Worm (Caenorhabditis elegans): Measurements from ENCODE around the gene C09F9.2.

DNA sequence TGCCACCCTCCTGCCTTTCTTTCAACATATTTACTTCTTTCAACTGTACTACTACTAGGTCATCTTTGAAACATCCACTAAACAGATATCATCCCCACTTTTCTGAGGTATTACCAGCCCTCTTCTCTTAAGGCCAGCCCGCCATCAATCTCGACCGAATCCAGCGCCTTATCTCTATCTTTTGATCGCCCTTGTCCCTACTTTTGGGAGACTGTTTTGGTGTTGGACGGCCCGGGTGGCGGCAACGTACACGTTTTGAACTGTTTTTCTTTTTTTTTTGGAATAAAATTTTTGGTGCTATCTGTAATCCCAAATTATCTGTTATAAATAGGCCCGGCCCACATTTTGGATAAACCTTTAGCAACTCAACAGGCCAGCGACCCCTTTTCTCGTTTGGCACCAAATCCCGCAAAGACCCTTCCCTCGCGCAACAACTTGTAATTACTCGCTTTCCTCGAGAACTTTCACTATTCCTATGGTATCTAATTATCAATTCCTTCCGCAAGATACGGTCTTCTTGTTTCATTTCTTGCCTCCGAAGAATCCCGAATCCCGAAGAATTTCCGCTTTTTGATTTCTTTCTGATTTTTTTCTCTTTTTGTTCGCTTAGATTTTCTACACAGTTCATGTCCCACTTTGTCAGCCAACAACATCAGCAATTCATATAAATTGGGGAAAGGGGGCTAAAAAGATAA is 1.9 kb upstream of the C09F9.2 start:
- no peak for TF ChIP-seq flt-1 (GFP tag; IDR thresholded peaks at IDR 0.05)
- no peak for TF ChIP-seq med-1 (GFP tag; optimal IDR thresholded peaks at IDR 0.05; ENCODE audit: insufficient read depth)
- TF ChIP-seq cog-1 (tag; optimal IDR thresholded peaks at IDR 0.05), result no peak
- TF ChIP-seq T22C8.4 (GFP tag; IDR thresholded peaks at IDR 0.05), result no peak
- TF ChIP-seq tab-1 (GFP tag; IDR thresholded peaks at IDR 0.05), result no peak
- TF ChIP-seq ztf-29 (GFP tag; IDR thresholded peaks at IDR 0.05), result no peak
- TF ChIP-seq ref-1 (GFP tag; conservative IDR thresholded peaks at IDR 0.05), result no peak
- TF ChIP-seq ztf-23 (GFP tag; IDR thresholded peaks at IDR 0.05), result no peak
